Worm (Caenorhabditis elegans) whole organism, midembryonic: Measurements from ENCODE around the gene prx-2.
A peak's percentile ranks its signal among the peaks of the same experiment; 100 is the strongest.

Experiments
- T22C8.4 ChIP-seq: fragments of 200-800 bp; sonication (Bioruptor generic); IDR thresholded peaks from 2 replicates; pipeline ENCODE4 v1.3.6; 2022; ENCODE audit warnings: missing genetic modification characterization, missing compliant biosample characterization
- cog-1 ChIP-seq: sonication (generic microtip); optimal IDR thresholded peaks from 2 replicates; lab custom pipeline; 2016; ENCODE audit warnings: missing genetic modification characterization, missing compliant biosample characterization
- flt-1 ChIP-seq: fragments of 200-800 bp; sonication (Bioruptor generic); IDR thresholded peaks from 2 replicates; pipeline ENCODE4 v1.3.6; 2022; ENCODE audit warnings: missing genetic modification characterization, missing compliant biosample characterization
- klf-2 ChIP-seq: fragments of 200-800 bp; sonication (Bioruptor generic); conservative IDR thresholded peaks from 2 replicates; pipeline ENCODE4 v1.3.6; 2022; ENCODE audit warnings: missing genetic modification reagents, missing genetic modification characterization, missing compliant biosample characterization
- med-1 ChIP-seq: sonication (generic microtip); optimal IDR thresholded peaks from 2 replicates; lab custom pipeline; 2017; ENCODE audit warnings: missing genetic modification characterization, mild to moderate bottlenecking, missing compliant biosample characterization, antibody characterized with exemption, missing genetic modification reagents; ENCODE audit not compliant: insufficient read depth
- ref-1 ChIP-seq: fragments of 200-800 bp; sonication (Bioruptor generic); conservative IDR thresholded peaks from 2 replicates; pipeline ENCODE4 v1.3.6; 2022; ENCODE audit warnings: missing genetic modification reagents, missing genetic modification characterization, missing compliant biosample characterization
- tab-1 ChIP-seq: fragments of 200-800 bp; sonication (Bioruptor generic); IDR thresholded peaks from 2 replicates; pipeline ENCODE4 v1.3.6; 2022; ENCODE audit warnings: missing genetic modification characterization, missing compliant biosample characterization
- ztf-23 ChIP-seq: fragments of 200-800 bp; sonication (Bioruptor generic); IDR thresholded peaks from 2 replicates; pipeline ENCODE4 v1.3.6; 2022; ENCODE audit warnings: missing genetic modification reagents, missing genetic modification characterization, missing compliant biosample characterization
- ztf-29 ChIP-seq: fragments of 200-800 bp; sonication (Bioruptor generic); IDR thresholded peaks from 2 replicates; pipeline ENCODE4 v1.3.6; 2022; ENCODE audit warnings: missing genetic modification reagents, missing genetic modification characterization, missing compliant biosample characterization

prx-2 gene

ce11 chrIV:11643829-11644228, at the start of gene prx-2:
Gene prx-2, plus strand, starts transcription at chrIV:11644129.
- TF ChIP-seq ref-1 (GFP tag; lab: Robert Waterston, UW) (no peak), med-1 (no peak), tab-1 (no peak), ztf-23 (GFP tag; lab: Robert Waterston, UW) (no peak), flt-1 (no peak), klf-2 (GFP tag; lab: Robert Waterston, UW) (no peak), ztf-29 (GFP tag; lab: Robert Waterston, UW) (no peak), T22C8.4 (GFP tag; lab: Robert Waterston, UW) (no peak), cog-1 (tag; lab: Kevin White, UChicago) (no peak)

- no peak for TF ChIP-seq med-1
- TF ChIP-seq cog-1 (tag; lab: Kevin White, UChicago) = no peak
These were observed 49.7 kb upstream of the prx-2 start, which contains the start of gene mig-38 for ce11 chrIV:11594191-11594673. Gene mig-38, plus strand, starts transcription at chrIV:11594244.

ce11 chrIV:11597079-11597478, 46.9 kb upstream of the prx-2 start:
- TF ChIP-seq T22C8.4 (GFP tag; lab: Robert Waterston, UW) (no peak), flt-1 (no peak), klf-2 (GFP tag; lab: Robert Waterston, UW) (no peak), ztf-29 (GFP tag; lab: Robert Waterston, UW) (no peak), cog-1 (tag; lab: Kevin White, UChicago) (no peak), ref-1 (GFP tag; lab: Robert Waterston, UW) (no peak), ztf-23 (GFP tag; lab: Robert Waterston, UW) (no peak), tab-1 (no peak), med-1 (no peak)

- TF ChIP-seq ref-1 (GFP tag; lab: Robert Waterston, UW) (no peak), med-1 (no peak), ztf-29 (GFP tag; lab: Robert Waterston, UW) (no peak), ztf-23 (GFP tag; lab: Robert Waterston, UW) (no peak), tab-1 (no peak), cog-1 (tag; lab: Kevin White, UChicago) (no peak), klf-2 (GFP tag; lab: Robert Waterston, UW) (no peak), T22C8.4 (GFP tag; lab: Robert Waterston, UW) (no peak), flt-1 (no peak)
These were observed 44.2 kb upstream of the prx-2 start for ce11 chrIV:11599717-11600116.

- TF ChIP-seq cog-1 (tag; lab: Kevin White, UChicago) (no peak), flt-1 (0 out of 2 replicates have a peak, but pooled peaks have one; percentile 51), ztf-23 (GFP tag; lab: Robert Waterston, UW) (no peak), ztf-29 (GFP tag; lab: Robert Waterston, UW) (no peak)
These were observed 42.1 kb upstream of the prx-2 start for ce11 chrIV:11601721-11602405.

- TF ChIP-seq ztf-29 (GFP tag; lab: Robert Waterston, UW) (no peak), flt-1 (no peak), tab-1 (no peak), cog-1 (tag; lab: Kevin White, UChicago) (no peak)
These were observed 41.3 kb upstream of the prx-2 start, which contains the start of gene rps-11 for ce11 chrIV:11602498-11603068. Gene rps-11, plus strand, starts transcription at chrIV:11602641.

ce11 chrIV:11603265-11603840, 40.6 kb upstream of the prx-2 start:
- TF ChIP-seq ref-1 (GFP tag; lab: Robert Waterston, UW) (no peak), tab-1 (no peak), flt-1 (no peak), T22C8.4 (GFP tag; lab: Robert Waterston, UW) (no peak), ztf-29 (GFP tag; lab: Robert Waterston, UW) (no peak), ztf-23 (GFP tag; lab: Robert Waterston, UW) (no peak), cog-1 (tag; lab: Kevin White, UChicago) (no peak), klf-2 (GFP tag; lab: Robert Waterston, UW) (no peak), med-1 (no peak)

ce11 chrIV:11604909-11605308, 39.0 kb upstream of the prx-2 start, which contains the start of the genes ragc-1 and Y24F12A.1:
Gene ragc-1, minus strand, starts transcription at chrIV:11604933.
Gene Y24F12A.1, plus strand, starts transcription at chrIV:11605254.
- TF ChIP-seq T22C8.4 (GFP tag; lab: Robert Waterston, UW) = no peak
- peak; percentile 64; the same call in 1 of the 2 replicates for TF ChIP-seq flt-1
- no peak for TF ChIP-seq ztf-29 (GFP tag; lab: Robert Waterston, UW)
- no peak for TF ChIP-seq ref-1 (GFP tag; lab: Robert Waterston, UW)
- peak; percentile 71 for TF ChIP-seq ztf-23 (GFP tag; lab: Robert Waterston, UW)
- TF ChIP-seq cog-1 (tag; lab: Kevin White, UChicago) = no peak
- TF ChIP-seq tab-1 = 0 out of 2 replicates have a peak, but pooled peaks have one; percentile 36
- TF ChIP-seq med-1 = peak; percentile 56

- TF ChIP-seq ztf-29 (GFP tag; lab: Robert Waterston, UW) = 0 out of 2 replicates have a peak, but pooled peaks have one; percentile 21
These were observed 27.4 kb upstream of the prx-2 start for ce11 chrIV:11616543-11616942.

- TF ChIP-seq ztf-29 (GFP tag; lab: Robert Waterston, UW) = no peak
- no peak for TF ChIP-seq flt-1
- TF ChIP-seq med-1 = no peak
- TF ChIP-seq tab-1 = no peak
- no peak for TF ChIP-seq ref-1 (GFP tag; lab: Robert Waterston, UW)
- no peak for TF ChIP-seq klf-2 (GFP tag; lab: Robert Waterston, UW)
- no peak for TF ChIP-seq ztf-23 (GFP tag; lab: Robert Waterston, UW)
- TF ChIP-seq T22C8.4 (GFP tag; lab: Robert Waterston, UW) = no peak
These were observed 23.0 kb upstream of the prx-2 start, which contains the start of gene dsl-5 for ce11 chrIV:11620909-11621308. Gene dsl-5, minus strand, starts transcription at chrIV:11621009.
